Worm (Caenorhabditis elegans) whole organism, L3 larva: ENCODE measurements around the gene T16G1.5.

Experiments
- R02D3.7 ChIP-seq: fragments of 150-350 bp; optimal IDR thresholded peaks from 2 replicates; lab custom pipeline; 2014; ENCODE audit warnings: missing biosample characterization, missing genetic modification characterization
- ZK546.5 ChIP-seq: sonication (generic microtip); optimal IDR thresholded peaks from 2 replicates; lab custom pipeline; 2017; ENCODE audit warnings: missing biosample characterization, missing genetic modification characterization
- aly-2 ChIP-seq: fragments of 150-350 bp; optimal IDR thresholded peaks from 2 replicates; lab custom pipeline; 2014; ENCODE audit warnings: missing biosample characterization, missing genetic modification characterization
- ceh-16 ChIP-seq: sonication (generic microtip); optimal IDR thresholded peaks from 2 replicates; lab custom pipeline; 2017; ENCODE audit warnings: missing biosample characterization, missing genetic modification characterization
- ceh-9 ChIP-seq: sonication (generic microtip); optimal IDR thresholded peaks from 2 replicates; lab custom pipeline; 2018; ENCODE audit warnings: missing biosample characterization, missing genetic modification characterization
- daf-12 ChIP-seq: fragments of 150-350 bp; optimal IDR thresholded peaks from 2 replicates; lab custom pipeline; 2014; ENCODE audit warnings: missing biosample characterization, missing genetic modification reagents, missing genetic modification characterization
- elt-1 ChIP-seq: fragments of 150-350 bp; optimal IDR thresholded peaks from 2 replicates; lab custom pipeline; 2014; ENCODE audit warnings: missing biosample characterization, missing genetic modification characterization
- elt-3 ChIP-seq, 3 experiments: fragments of 150-350 bp in 1 of 3; sonication (generic microtip) in 2 of 3; optimal IDR thresholded peaks; 2 replicates in 2 of 3; 4 replicates in 1 of 3; lab custom pipeline; 2014 to 2017; ENCODE audit warnings: missing biosample characterization in 3 of 3, missing genetic modification characterization in 3 of 3
- eor-1 ChIP-seq, 2 experiments: fragments of 150-350 bp; optimal IDR thresholded peaks; 2 replicates each; lab custom pipeline; 2014 to 2018; ENCODE audit warnings: missing biosample characterization in 2 of 2, missing genetic modification characterization in 2 of 2
- fkh-10 ChIP-seq: sonication (generic microtip); optimal IDR thresholded peaks from 2 replicates; lab custom pipeline; 2017; ENCODE audit warnings: missing biosample characterization, missing genetic modification reagents, missing genetic modification characterization
- fkh-2 ChIP-seq: fragments of 150-350 bp; optimal IDR thresholded peaks from 2 replicates; lab custom pipeline; 2014; ENCODE audit warnings: missing biosample characterization, missing genetic modification reagents, missing genetic modification characterization
- fos-1 ChIP-seq: fragments of 150-350 bp; optimal IDR thresholded peaks from 2 replicates; lab custom pipeline; 2014; ENCODE audit warnings: missing biosample characterization, missing genetic modification characterization
- hmg-11 ChIP-seq: sonication (generic microtip); optimal IDR thresholded peaks from 2 replicates; lab custom pipeline; 2016; ENCODE audit warnings: missing genetic modification characterization, missing compliant biosample characterization
- jun-1 ChIP-seq: fragments of 150-350 bp; optimal IDR thresholded peaks from 2 replicates; lab custom pipeline; 2014; ENCODE audit warnings: missing biosample characterization, missing genetic modification reagents, missing genetic modification characterization
- lin-39 ChIP-seq: fragments of 150-350 bp; optimal IDR thresholded peaks from 2 replicates; lab custom pipeline; 2018; ENCODE audit warnings: missing biosample characterization, missing genetic modification reagents, missing genetic modification characterization
- nfya-1 ChIP-seq: sonication (generic microtip); optimal IDR thresholded peaks from 2 replicates; lab custom pipeline; 2017; ENCODE audit warnings: missing genetic modification characterization, mild to moderate bottlenecking, missing compliant biosample characterization, antibody characterized with exemption, moderate library complexity; ENCODE audit not compliant: insufficient read depth
- nhr-11 ChIP-seq: fragments of 150-350 bp; optimal IDR thresholded peaks from 2 replicates; lab custom pipeline; 2014; ENCODE audit warnings: missing biosample characterization, missing genetic modification characterization
- nhr-12 ChIP-seq: fragments of 150-350 bp; optimal IDR thresholded peaks from 2 replicates; lab custom pipeline; 2014; ENCODE audit warnings: missing biosample characterization, missing genetic modification characterization
- nhr-25 ChIP-seq: sonication (generic microtip); optimal IDR thresholded peaks from 2 replicates; lab custom pipeline; 2017; ENCODE audit warnings: missing biosample characterization, missing genetic modification characterization
- nhr-67 ChIP-seq: fragments of 150-350 bp; optimal IDR thresholded peaks from 2 replicates; lab custom pipeline; 2014; ENCODE audit warnings: missing biosample characterization, missing genetic modification characterization
- nhr-76 ChIP-seq: fragments of 150-350 bp; sonication (generic microtip); optimal IDR thresholded peaks from 5 replicates; lab custom pipeline; 2014; ENCODE audit warnings: missing biosample characterization, missing genetic modification characterization
- pha-4 ChIP-seq: fragments of 150-350 bp; optimal IDR thresholded peaks from 2 replicates; lab custom pipeline; 2014; ENCODE audit warnings: missing biosample characterization, missing genetic modification reagents, missing genetic modification characterization
- sea-2 ChIP-seq: fragments of 150-350 bp; sonication (generic microtip); optimal IDR thresholded peaks from 4 replicates; lab custom pipeline; 2014; ENCODE audit warnings: missing biosample characterization, missing genetic modification reagents, missing genetic modification characterization
- snpc-4 ChIP-seq: fragments of 150-350 bp; optimal IDR thresholded peaks from 2 replicates; lab custom pipeline; 2014; ENCODE audit warnings: missing biosample characterization, missing genetic modification characterization
- unc-62 ChIP-seq: fragments of 150-350 bp; sonication (generic microtip); optimal IDR thresholded peaks from 4 replicates; lab custom pipeline; 2014; ENCODE audit warnings: missing biosample characterization, missing genetic modification reagents, missing genetic modification characterization
- ztf-4 ChIP-seq: fragments of 150-350 bp; optimal IDR thresholded peaks from 2 replicates; lab custom pipeline; 2014; ENCODE audit warnings: missing biosample characterization, missing genetic modification characterization

Gene T16G1.5

DNA sequence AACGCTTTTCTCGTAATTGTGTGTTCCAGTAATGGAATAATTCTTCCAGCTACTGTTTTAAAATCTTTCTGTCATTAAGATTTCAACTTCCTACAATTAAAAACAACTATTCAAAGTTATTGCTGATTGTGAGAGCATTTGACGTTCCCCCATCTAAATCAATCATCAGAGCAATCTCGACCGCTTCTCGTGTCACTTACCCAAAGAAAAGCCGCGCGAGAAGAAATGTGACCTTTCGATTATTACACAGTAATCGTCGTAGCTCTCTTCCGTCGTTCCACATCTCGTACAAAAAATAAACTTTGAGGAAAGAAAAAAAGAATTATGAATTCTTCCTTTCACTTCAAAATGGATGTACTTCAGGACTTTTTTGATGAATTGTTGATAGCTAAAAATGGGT lies 31.9 kb downstream of the T16G1.5 start:
- TF ChIP-seq fos-1 (no peak), ztf-4 (tag; lab: Kevin White, UChicago) (no peak), lin-39 (tag; lab: Kevin White, UChicago) (no peak), R02D3.7 (tag; lab: Kevin White, UChicago) (no peak), elt-1 (tag; lab: Kevin White, UChicago) (no peak), jun-1 (tag; lab: Kevin White, UChicago) (no peak), daf-12 (tag; lab: Kevin White, UChicago) (no peak), unc-62 (GFP tag; lab: Kevin White, UChicago) (no peak)

DNA sequence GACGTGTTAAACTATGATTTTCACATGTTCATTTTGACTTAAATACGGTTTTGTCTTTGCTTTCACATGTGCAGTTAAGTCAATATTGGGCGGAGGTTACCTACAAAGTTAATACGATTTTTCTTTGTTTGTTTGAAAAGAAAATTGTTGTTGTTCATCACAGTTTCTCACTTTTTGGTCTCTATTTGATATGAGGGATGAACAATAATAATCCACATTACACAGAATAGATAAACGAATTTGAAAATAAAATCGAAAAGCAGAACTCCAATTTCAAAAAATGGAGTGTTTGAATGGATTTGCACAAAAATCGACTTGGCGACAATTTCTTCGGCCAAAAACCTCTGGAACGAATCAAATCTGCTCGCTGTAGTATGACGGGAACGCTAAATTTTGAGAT lies 32.6 kb downstream of the T16G1.5 start, which contains the start of gene ttr-29:
Gene ttr-29, minus strand, starts transcription at position 101 of the 400 bp plus-strand sequence.
- TF ChIP-seq pha-4 (tag; lab: Kevin White, UChicago) (peak; percentile 90), R02D3.7 (tag; lab: Kevin White, UChicago) (no peak)

- TF ChIP-seq unc-62 (GFP tag; lab: Kevin White, UChicago) (no peak), elt-1 (tag; lab: Kevin White, UChicago) (no peak), pha-4 (tag; lab: Kevin White, UChicago) (peak; percentile 17), fkh-10 (GFP tag; lab: Kevin White, UChicago) (no peak), nhr-12 (tag; lab: Kevin White, UChicago) (no peak)
Observed at ce11 chrV:12905074-12905473, 34.3 kb downstream of the T16G1.5 start, which contains the start of gene ttr-28. Gene ttr-28 (minus strand): TSS chrV:12905174.

ce11 chrV:12904054-12904453 lies 35.3 kb downstream of the T16G1.5 start, which contains the start of gene ttr-27:
Gene ttr-27 (minus strand): TSS chrV:12904098.
- no peak for TF ChIP-seq elt-3 (tag; optimal IDR thresholded peaks at IDR 0.05; lab: Kevin White, UChicago)
- peak; percentile 91 for TF ChIP-seq pha-4 (tag; lab: Kevin White, UChicago)

- TF ChIP-seq aly-2 (tag; lab: Kevin White, UChicago) (no peak), hmg-11 (tag; lab: Kevin White, UChicago) (no peak), fkh-10 (GFP tag; lab: Kevin White, UChicago) (peak; percentile 21), fos-1 (no peak)
Observed at ce11 chrV:12901301-12901700, 38.1 kb downstream of the T16G1.5 start.

DNA sequence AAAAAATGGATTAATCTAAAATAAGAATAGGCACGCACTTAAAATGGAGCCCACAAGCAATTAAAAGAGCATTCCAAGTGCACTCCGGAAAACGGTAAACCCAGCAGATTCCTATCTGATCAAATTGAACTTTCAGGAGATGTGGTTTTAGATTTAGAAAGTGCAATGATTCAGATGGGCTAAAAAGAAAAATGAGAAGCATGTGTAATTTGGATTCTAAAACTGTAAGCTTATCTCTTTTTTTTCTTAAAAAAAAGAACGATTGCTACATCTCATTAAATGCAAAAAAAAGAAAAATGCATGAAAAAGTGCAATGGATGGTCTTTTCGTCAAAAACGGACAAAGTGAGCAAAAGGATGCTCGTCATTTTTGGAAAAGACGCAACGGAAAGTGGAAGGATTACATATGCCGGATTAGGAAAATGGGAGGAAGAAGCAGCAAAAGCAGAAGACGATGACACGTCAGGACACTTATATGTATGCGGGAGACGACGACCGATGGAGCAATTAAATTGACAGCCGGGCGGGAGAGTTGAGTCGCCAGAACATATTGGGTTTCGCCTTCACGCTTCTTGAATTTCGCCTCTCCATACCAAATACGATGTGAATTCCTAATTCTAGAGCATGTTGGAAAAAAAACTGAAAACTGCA lies 40.6 kb downstream of the T16G1.5 start:
- peak; percentile 65 for TF ChIP-seq lin-39 (tag; lab: Kevin White, UChicago)
- TF ChIP-seq eor-1 (tag; optimal IDR thresholded peaks at IDR 0.05; lab: Kevin White, UChicago): no peak
- TF ChIP-seq, all 47 proteins: peak for 1

DNA sequence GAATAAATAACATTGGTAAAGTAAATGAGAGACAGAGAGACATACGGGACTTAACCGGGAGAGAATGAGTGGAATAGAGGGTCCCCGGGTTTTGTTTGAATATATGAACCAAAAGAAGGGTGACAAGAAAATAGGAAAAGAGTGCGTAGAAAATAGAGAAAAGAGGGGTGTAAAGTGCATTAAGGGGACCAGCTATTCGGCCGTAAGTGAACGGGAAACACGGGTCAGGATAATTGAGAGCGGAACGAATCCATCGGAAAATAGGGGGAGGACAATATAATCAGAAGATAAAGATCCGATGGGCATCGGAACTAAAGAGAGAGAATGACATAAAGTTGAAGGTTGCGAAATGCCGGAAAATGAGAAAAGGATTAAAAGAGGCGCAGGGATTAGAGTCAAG lies 42.0 kb downstream of the T16G1.5 start:
- TF ChIP-seq nhr-11 (no peak), fos-1 (no peak), nhr-67 (no peak), daf-12 (tag; lab: Kevin White, UChicago) (no peak), ceh-9 (tag; lab: Kevin White, UChicago) (no peak), ceh-16 (tag; lab: Kevin White, UChicago) (no peak), nfya-1 (tag; lab: Kevin White, UChicago) (no peak), nhr-25 (tag; lab: Kevin White, UChicago) (no peak), ZK546.5 (tag; lab: Kevin White, UChicago) (no peak), hmg-11 (tag; lab: Kevin White, UChicago) (no peak), nhr-76 (no peak), sea-2 (GFP tag; lab: Kevin White, UChicago) (no peak), aly-2 (tag; lab: Kevin White, UChicago) (no peak)

ce11 chrV:12896850-12897249 lies 42.5 kb downstream of the T16G1.5 start:
- TF ChIP-seq snpc-4 (tag; lab: Kevin White, UChicago): no peak
- TF ChIP-seq fos-1: no peak
- no peak for TF ChIP-seq lin-39 (tag; lab: Kevin White, UChicago)
- no peak for TF ChIP-seq fkh-2 (tag; lab: Kevin White, UChicago)
